Fruit fly (Drosophila melanogaster): ENCODE measurements around the gene yip2.

Gene yip2

dm6 chr2L:9954119-9954518 lies 39.1 kb downstream of the yip2 start, which contains the start of the genes CG13126 and CG4709 (continued):
- peak; percentile 95 for TF ChIP-seq CG17359 (tag; optimal IDR thresholded peaks at IDR 0.05)
- no peak for TF ChIP-seq Myb (GFP tag; optimal IDR thresholded peaks at IDR 0.05)
- TF ChIP-seq CG6854 (GFP tag; optimal IDR thresholded peaks at IDR 0.05), result peak; percentile 87
- TF ChIP-seq ATbp (GFP tag; optimal IDR thresholded peaks at IDR 0.05), result peak; percentile 82
- peak; percentile 81; the same call in 1 of the 3 replicates for TF ChIP-seq CG3726 (GFP tag; IDR thresholded peaks at IDR 0.05)
- no peak for TF ChIP-seq hbn (GFP tag; IDR thresholded peaks at IDR 0.05; ENCODE audit: partially characterized antibody)
- TF ChIP-seq Nf-YC (tag; optimal IDR thresholded peaks at IDR 0.05), result peak; percentile 82
- TF ChIP-seq CG14965 (GFP tag; optimal IDR thresholded peaks at IDR 0.05; ENCODE audit: borderline replicate concordance), result no peak
- peak; percentile 71; the same call in 1 of the 2 replicates for TF ChIP-seq NFAT (GFP tag; IDR thresholded peaks at IDR 0.05)
- TF ChIP-seq B-H2 (GFP tag; optimal IDR thresholded peaks at IDR 0.05), result peak; percentile 84
- peak; percentile 85 for TF ChIP-seq CG17568 (GFP tag; optimal IDR thresholded peaks at IDR 0.05)
- TF ChIP-seq maf-S (GFP tag; optimal IDR thresholded peaks at IDR 0.05), result no peak
- peak; percentile 97 for TF ChIP-seq vvl (GFP tag; IDR thresholded peaks at IDR 0.05)
- TF ChIP-seq CG8478 (optimal IDR thresholded peaks at IDR 0.05), result no peak
- TF ChIP-seq CG5245 (GFP tag; optimal IDR thresholded peaks at IDR 0.05), result peak; percentile 77
- TF ChIP-seq CG8281 (tag; optimal IDR thresholded peaks at IDR 0.05), result peak; percentile 76
- TF ChIP-seq trh (GFP tag; optimal IDR thresholded peaks at IDR 0.05), result peak; percentile 46
- TF ChIP-seq sima (GFP tag; optimal IDR thresholded peaks at IDR 0.05), result no peak
- TF ChIP-seq chn (GFP tag; optimal IDR thresholded peaks at IDR 0.05), result peak; percentile 51
- peak; percentile 43 for TF ChIP-seq TFAM (GFP tag; optimal IDR thresholded peaks at IDR 0.05)
- TF ChIP-seq CG1529 (GFP tag; optimal IDR thresholded peaks at IDR 0.05), result peak; percentile 70
- TF ChIP-seq tgo (GFP tag; IDR thresholded peaks at IDR 0.05), result peak; percentile 91
- TF ChIP-seq croc (GFP tag; conservative IDR thresholded peaks at IDR 0.05), result peak; percentile 87
- no peak for TF ChIP-seq ham (GFP tag; IDR thresholded peaks at IDR 0.05)
- peak; percentile 52 for TF ChIP-seq Dip3 (GFP tag; optimal IDR thresholded peaks at IDR 0.05)
- peak; percentile 92 for TF ChIP-seq CG6254 (GFP tag; optimal IDR thresholded peaks at IDR 0.05)
- TF ChIP-seq nau (GFP tag; optimal IDR thresholded peaks at IDR 0.05), result peak; percentile 85
- peak; percentile 30 for TF ChIP-seq BEAF-32 (GFP tag; optimal IDR thresholded peaks at IDR 0.05)
- peak; percentile 81 for TF ChIP-seq CG4404 (GFP tag; IDR thresholded peaks at IDR 0.05)
- no peak for TF ChIP-seq ftz-f1 (GFP tag; optimal IDR thresholded peaks at IDR 0.05)
- TF ChIP-seq CG31441 (GFP tag; IDR thresholded peaks at IDR 0.05), result peak; percentile 99
- TF ChIP-seq CG11085 (GFP tag; IDR thresholded peaks at IDR 0.05), result peak; percentile 77
- TF ChIP-seq ems (GFP tag; optimal IDR thresholded peaks at IDR 0.05), result peak; percentile 29
- peak; percentile 81 for TF ChIP-seq Aef1 (GFP tag; IDR thresholded peaks at IDR 0.05)
- TF ChIP-seq amos (GFP tag; IDR thresholded peaks at IDR 0.05; ENCODE audit: partially characterized antibody), result no peak
- no peak for TF ChIP-seq h (optimal IDR thresholded peaks at IDR 0.05)
- TF ChIP-seq dmrt99B (tag; optimal IDR thresholded peaks at IDR 0.05), result peak; percentile 94
- peak; percentile 40 for TF ChIP-seq pum (GFP tag; optimal IDR thresholded peaks at IDR 0.05)
- peak; percentile 49 for TF ChIP-seq CG33213 (GFP tag; optimal IDR thresholded peaks at IDR 0.05)
- TF ChIP-seq klu (GFP tag; IDR thresholded peaks at IDR 0.05), result peak; percentile 76; the same call in 1 of the 2 replicates
- peak; percentile 93 for TF ChIP-seq gsb-n (tag; optimal IDR thresholded peaks at IDR 0.05)
- peak; percentile 88 for TF ChIP-seq cwo (GFP tag; optimal IDR thresholded peaks at IDR 0.05)
- no peak for TF ChIP-seq chinmo (GFP tag; IDR thresholded peaks at IDR 0.05; ENCODE audit: partially characterized antibody)
- TF ChIP-seq so (GFP tag; IDR thresholded peaks at IDR 0.05), result peak; percentile 77; the same call in 2 of the 3 replicates
- no peak for TF ChIP-seq HmgD (GFP tag; optimal IDR thresholded peaks at IDR 0.05)
- TF ChIP-seq CG10979 (tag; optimal IDR thresholded peaks at IDR 0.05), result peak; percentile 96
- TF ChIP-seq Abd-B (GFP tag; optimal IDR thresholded peaks at IDR 0.05), result peak; percentile 83
- TF ChIP-seq fu2 (GFP tag; optimal IDR thresholded peaks at IDR 0.05), result peak; percentile 5
- peak; percentile 77 for TF ChIP-seq CG10431 (GFP tag; optimal IDR thresholded peaks at IDR 0.05)
- TF ChIP-seq Vsx1 (GFP tag; optimal IDR thresholded peaks at IDR 0.05), result peak; percentile 86
- peak; percentile 23 for TF ChIP-seq pros (GFP tag; optimal IDR thresholded peaks at IDR 0.05)

Data from whole organism, embryonic.